Worm (Caenorhabditis elegans): ENCODE measurements around the gene F49C12.3.
"Not testable (repeated sequence)": the region's sequence is repeated elsewhere in the genome, so short reads cannot be mapped to it uniquely, and the experiment has no call there.

F49C12.3 gene

ce11 chrIV:9286305-9286704, 13.9 kb upstream of the F49C12.3 start, which contains the start of gene nhr-267:
Gene nhr-267 (minus strand): TSS chrIV:9286405.
- not testable (repeated sequence) for TF ChIP-seq B0035.1, F57C9.4, nhr-80 (tag; optimal IDR thresholded peaks at IDR 0.05)

ce11 chrIV:9289635-9290034, 10.6 kb upstream of the F49C12.3 start:
- TF ChIP-seq mcd-1 (GFP tag; IDR thresholded peaks at IDR 0.05) (no peak), sptf-2 (GFP tag; optimal IDR thresholded peaks at IDR 0.05) (no peak), lsy-27 (tag; optimal IDR thresholded peaks at IDR 0.05; ENCODE audit: borderline replicate concordance, insufficient read depth) (no peak), ceh-79 (tag; optimal IDR thresholded peaks at IDR 0.05) (no peak)

- TF ChIP-seq ztf-28 (GFP tag; IDR thresholded peaks at IDR 0.05); sdz-38 (tag; optimal IDR thresholded peaks at IDR 0.05); snpc-1.1 (tag; optimal IDR thresholded peaks at IDR 0.05; ENCODE audit: insufficient read depth): not testable (repeated sequence)
Measured at ce11 chrIV:9293825-9294224, 6.4 kb upstream of the F49C12.3 start, which contains the start of gene nhr-264. Gene nhr-264 (minus strand): TSS chrIV:9293925.

- no peak for TF ChIP-seq F57C9.4 (tag; optimal IDR thresholded peaks at IDR 0.05)
- no peak for TF ChIP-seq mes-4 (tag; optimal IDR thresholded peaks at IDR 0.05)
- TF ChIP-seq nhr-120 (GFP tag; IDR thresholded peaks at IDR 0.05) = no peak
- no peak for TF ChIP-seq F10E7.11 (tag; optimal IDR thresholded peaks at IDR 0.05)
- no peak for TF ChIP-seq ztf-18 (tag; optimal IDR thresholded peaks at IDR 0.05)
- TF ChIP-seq lin-35 (GFP tag; optimal IDR thresholded peaks at IDR 0.05) = no peak
- TF ChIP-seq K12H6.12 (tag; optimal IDR thresholded peaks at IDR 0.05) = no peak
- TF ChIP-seq F22D6.2 (tag; optimal IDR thresholded peaks at IDR 0.05) = no peak
- TF ChIP-seq ztf-3 (GFP tag; optimal IDR thresholded peaks at IDR 0.05) = no peak
- TF ChIP-seq nhr-90 (tag; optimal IDR thresholded peaks at IDR 0.05) = no peak
Measured at ce11 chrIV:9296285-9296684, 3.9 kb upstream of the F49C12.3 start, which contains the start of gene F49C12.1. Gene F49C12.1 (minus strand): TSS chrIV:9296354.

DNA sequence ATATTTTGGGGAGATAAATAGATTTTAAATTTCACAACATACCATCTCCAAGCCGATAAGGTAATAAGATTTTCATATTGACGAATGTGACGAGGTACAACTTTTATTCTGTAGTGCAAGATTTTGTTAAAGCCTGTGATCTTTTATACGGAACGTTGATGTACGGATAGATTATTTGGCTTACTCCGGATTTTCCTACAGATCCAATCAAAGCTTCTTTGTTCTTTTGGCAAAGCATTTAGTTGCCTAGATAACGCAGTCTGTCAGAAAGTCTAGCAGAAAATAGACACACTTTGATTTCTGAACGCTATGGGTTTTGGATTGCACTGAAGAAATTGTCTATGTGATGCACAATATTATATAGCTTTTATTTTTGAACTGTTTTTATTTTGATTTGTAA, 1.1 kb upstream of the F49C12.3 start, which contains the start of gene F49C12.2:
F49C12.2 (minus strand) TSS at position 101 of the 400 bp plus-strand sequence.
- TF ChIP-seq unc-62 (GFP tag; optimal IDR thresholded peaks at IDR 0.05) (no peak), lin-35 (GFP tag; optimal IDR thresholded peaks at IDR 0.05) (no peak), cebp-2 (GFP tag; IDR thresholded peaks at IDR 0.05) (no peak), tbx-9 (tag; optimal IDR thresholded peaks at IDR 0.05; ENCODE audit: borderline replicate concordance) (no peak), attf-5 (GFP tag; optimal IDR thresholded peaks at IDR 0.05) (no peak), mxl-1 (tag; optimal IDR thresholded peaks at IDR 0.05) (no peak), Y53F4B.3 (GFP tag; IDR thresholded peaks at IDR 0.05) (no peak), fkh-3 (tag; optimal IDR thresholded peaks at IDR 0.05) (no peak), ztf-6 (GFP tag; IDR thresholded peaks at IDR 0.05) (no peak), mes-4 (tag; optimal IDR thresholded peaks at IDR 0.05) (no peak), let-526 (GFP tag; IDR thresholded peaks at IDR 0.05) (no peak), ceh-40 (GFP tag; IDR thresholded peaks at IDR 0.05) (no peak), F55B11.4 (tag; optimal IDR thresholded peaks at IDR 0.05; ENCODE audit: borderline replicate concordance, insufficient read depth) (no peak), F39B2.1 (GFP tag; IDR thresholded peaks at IDR 0.05) (no peak), snpc-3.4 (tag; optimal IDR thresholded peaks at IDR 0.05) (no peak), T07F8.4 (tag; optimal IDR thresholded peaks at IDR 0.05) (no peak)
